Fruit fly (Drosophila melanogaster): ENCODE data around the gene InR.

The InR gene

DNA sequence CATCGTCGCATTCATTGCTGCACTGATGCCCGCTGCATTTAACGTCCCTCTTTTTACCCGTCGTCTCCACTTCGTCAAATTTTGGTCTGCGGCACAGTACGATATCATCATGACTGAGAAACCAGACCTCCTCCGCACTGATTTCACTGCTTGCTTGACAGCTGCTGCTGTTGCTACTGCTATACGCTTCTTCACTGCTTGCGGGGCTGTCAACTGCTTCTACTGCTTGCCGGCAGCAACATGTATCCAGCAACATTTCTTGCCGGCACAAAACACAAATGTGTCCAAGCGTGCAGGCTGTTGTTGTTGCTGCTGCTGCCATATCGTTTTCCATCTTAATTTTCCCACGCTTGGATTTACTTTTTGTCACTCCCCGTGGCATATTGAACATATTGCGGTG lies 39.0 kb downstream of the InR start:
- TF ChIP-seq Dll (optimal IDR thresholded peaks at IDR 0.05) (no peak), pan (optimal IDR thresholded peaks at IDR 0.05) (no peak), CG8478 (optimal IDR thresholded peaks at IDR 0.05) (no peak), usp (GFP tag; optimal IDR thresholded peaks at IDR 0.05) (no peak), EcR (GFP tag; optimal IDR thresholded peaks at IDR 0.05) (no peak), psq (optimal IDR thresholded peaks at IDR 0.05) (no peak)

DNA sequence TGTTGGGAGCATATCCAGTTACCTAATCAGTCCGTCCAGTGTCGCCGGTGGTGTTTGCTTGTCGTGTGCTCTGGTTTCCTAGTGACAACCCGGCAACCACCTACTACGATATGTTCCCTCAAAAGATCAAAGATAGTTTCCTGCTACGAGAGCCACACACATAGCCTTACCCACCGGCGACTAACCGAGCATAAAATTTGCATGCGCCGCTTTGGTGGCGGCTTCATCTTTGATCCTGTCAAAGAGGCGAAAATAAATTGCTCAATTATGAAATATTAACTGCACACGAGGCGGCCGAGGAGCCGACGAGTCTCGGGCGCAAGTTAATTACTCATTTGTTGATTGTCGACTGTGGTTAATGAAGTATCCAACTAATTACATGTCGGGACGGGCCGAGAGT lies 50.1 kb downstream of the InR start, which contains the start of gene CG15498:
Gene CG15498 (minus strand): TSS at position 101 of the 400 bp plus-strand sequence.
- TF ChIP-seq CG8478 (optimal IDR thresholded peaks at IDR 0.05), result no peak

- TF ChIP-seq EcR (GFP tag; optimal IDR thresholded peaks at IDR 0.05) (no peak), pan (optimal IDR thresholded peaks at IDR 0.05) (no peak), Dll (optimal IDR thresholded peaks at IDR 0.05) (no peak), psq (optimal IDR thresholded peaks at IDR 0.05) (no peak), usp (GFP tag; optimal IDR thresholded peaks at IDR 0.05) (no peak), CG8478 (optimal IDR thresholded peaks at IDR 0.05) (no peak)
Measured at dm6 chr3R:21566784-21567183, 52.3 kb downstream of the InR start.

DNA sequence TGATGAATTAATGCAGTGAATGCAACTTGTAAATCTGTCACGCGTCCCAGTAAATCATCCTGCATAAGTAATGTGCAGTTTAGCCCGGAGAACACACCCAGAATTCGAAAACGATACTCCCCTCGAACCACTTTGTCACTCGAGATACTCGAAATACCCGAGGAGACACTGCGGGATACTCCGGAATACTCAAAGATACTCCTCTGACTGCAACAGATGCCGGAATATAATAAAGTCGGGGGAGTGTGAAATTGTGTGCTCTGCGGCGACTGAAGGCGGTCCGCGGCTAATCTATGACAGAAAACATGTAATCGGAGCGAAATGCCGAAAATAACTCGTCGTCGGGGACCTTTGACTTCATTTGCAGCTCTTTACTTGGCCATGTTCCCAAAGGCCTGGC lies 52.8 kb downstream of the InR start:
- TF ChIP-seq EcR (GFP tag; optimal IDR thresholded peaks at IDR 0.05) (no peak), CG8478 (optimal IDR thresholded peaks at IDR 0.05) (no peak), usp (GFP tag; optimal IDR thresholded peaks at IDR 0.05) (no peak), psq (optimal IDR thresholded peaks at IDR 0.05) (no peak), pan (optimal IDR thresholded peaks at IDR 0.05) (no peak), Dll (optimal IDR thresholded peaks at IDR 0.05) (no peak)

DNA sequence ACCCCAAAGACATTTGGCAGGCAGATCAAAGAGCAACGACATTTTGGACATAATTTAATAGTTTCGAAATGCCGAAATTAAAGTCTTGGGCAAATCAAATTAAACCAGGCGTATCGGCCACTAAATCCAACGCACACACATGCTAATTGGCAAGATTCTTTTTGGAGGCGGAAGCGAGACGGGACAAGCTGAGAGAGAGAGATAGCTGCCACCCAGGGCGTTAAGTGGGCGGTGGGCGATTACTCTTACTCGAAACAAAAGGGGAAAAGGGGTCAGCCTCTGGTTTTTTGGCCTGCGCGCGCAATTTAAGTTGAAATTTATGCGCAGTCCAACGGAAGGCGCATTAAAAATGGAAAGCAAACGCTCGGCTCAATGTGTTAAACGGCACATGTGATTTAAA lies 55.8 kb downstream of the InR start:
- TF ChIP-seq EcR (GFP tag; optimal IDR thresholded peaks at IDR 0.05), result no peak
- TF ChIP-seq psq (optimal IDR thresholded peaks at IDR 0.05), result no peak
- TF ChIP-seq Dll (optimal IDR thresholded peaks at IDR 0.05), result no peak
- TF ChIP-seq CG8478 (optimal IDR thresholded peaks at IDR 0.05), result no peak
- TF ChIP-seq pan (optimal IDR thresholded peaks at IDR 0.05), result no peak
- no peak for TF ChIP-seq usp (GFP tag; optimal IDR thresholded peaks at IDR 0.05)

DNA sequence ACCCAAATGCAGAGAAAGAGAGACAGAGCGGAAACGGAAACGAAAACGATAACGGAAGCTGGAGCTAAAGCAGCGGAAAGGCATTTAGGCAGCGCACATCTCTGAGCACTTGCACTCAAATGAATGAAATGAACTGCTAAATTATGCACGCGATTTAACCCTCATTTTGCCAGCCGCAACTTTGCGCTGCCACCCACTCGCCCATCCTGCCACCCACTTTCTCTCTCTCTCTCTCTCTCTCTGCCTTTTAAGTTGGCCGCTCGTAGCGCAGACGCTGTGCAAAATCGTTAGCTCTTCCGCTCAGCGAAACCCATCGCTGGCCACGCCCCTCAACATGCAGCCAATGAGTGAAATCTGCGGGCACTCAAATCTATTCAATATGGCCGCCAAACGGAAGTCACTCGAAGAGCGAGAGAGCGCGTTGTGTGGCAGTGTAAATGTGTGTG lies 57.7 kb downstream of the InR start:
- TF ChIP-seq CG8478 (optimal IDR thresholded peaks at IDR 0.05) (no peak), Dll (optimal IDR thresholded peaks at IDR 0.05) (peak; percentile 6)

- no peak for TF ChIP-seq pan (optimal IDR thresholded peaks at IDR 0.05)
- TF ChIP-seq usp (GFP tag; optimal IDR thresholded peaks at IDR 0.05), result no peak
- no peak for TF ChIP-seq psq (optimal IDR thresholded peaks at IDR 0.05)
- no peak for TF ChIP-seq CG8478 (optimal IDR thresholded peaks at IDR 0.05)
- no peak for TF ChIP-seq Dll (optimal IDR thresholded peaks at IDR 0.05)
- TF ChIP-seq EcR (GFP tag; optimal IDR thresholded peaks at IDR 0.05), result no peak
Measured at dm6 chr3R:21557884-21558283, 61.2 kb downstream of the InR start.

- TF ChIP-seq pan (optimal IDR thresholded peaks at IDR 0.05) (no peak), EcR (GFP tag; optimal IDR thresholded peaks at IDR 0.05) (no peak), usp (GFP tag; optimal IDR thresholded peaks at IDR 0.05) (no peak), psq (optimal IDR thresholded peaks at IDR 0.05) (no peak), CG8478 (optimal IDR thresholded peaks at IDR 0.05) (no peak), Dll (optimal IDR thresholded peaks at IDR 0.05) (no peak)
Measured at dm6 chr3R:21557052-21557451, 62.1 kb downstream of the InR start, which contains the start of gene slou. Gene slou (minus strand): TSS chr3R:21557182.

- TF ChIP-seq pan (optimal IDR thresholded peaks at IDR 0.05), result no peak
- TF ChIP-seq CG8478 (optimal IDR thresholded peaks at IDR 0.05), result no peak
- no peak for TF ChIP-seq Dll (optimal IDR thresholded peaks at IDR 0.05)
- no peak for TF ChIP-seq EcR (GFP tag; optimal IDR thresholded peaks at IDR 0.05)
- TF ChIP-seq psq (optimal IDR thresholded peaks at IDR 0.05), result no peak
- no peak for TF ChIP-seq usp (GFP tag; optimal IDR thresholded peaks at IDR 0.05)
Measured at dm6 chr3R:21551565-21551964, 67.6 kb downstream of the InR start.

DNA sequence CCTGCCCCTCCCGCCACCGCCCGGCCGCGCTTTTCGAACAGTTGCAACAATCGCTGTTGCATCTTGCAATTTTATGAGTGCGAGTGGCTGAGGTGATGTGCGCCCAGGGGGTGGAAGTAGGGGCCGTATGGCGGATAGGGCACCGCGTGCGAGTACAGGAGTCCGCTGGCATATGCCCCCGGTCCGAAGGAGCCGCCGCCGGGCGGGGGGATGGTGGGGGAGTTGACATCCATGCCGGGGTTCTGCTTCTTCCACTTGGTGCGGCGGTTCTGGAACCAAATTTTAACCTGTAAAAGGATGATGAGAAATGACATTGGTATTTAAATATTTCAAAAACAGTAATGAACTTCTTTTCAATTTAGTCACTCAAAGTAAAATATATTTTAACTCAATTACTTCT lies 70.2 kb downstream of the InR start:
- TF ChIP-seq Dll (optimal IDR thresholded peaks at IDR 0.05), result no peak

DNA sequence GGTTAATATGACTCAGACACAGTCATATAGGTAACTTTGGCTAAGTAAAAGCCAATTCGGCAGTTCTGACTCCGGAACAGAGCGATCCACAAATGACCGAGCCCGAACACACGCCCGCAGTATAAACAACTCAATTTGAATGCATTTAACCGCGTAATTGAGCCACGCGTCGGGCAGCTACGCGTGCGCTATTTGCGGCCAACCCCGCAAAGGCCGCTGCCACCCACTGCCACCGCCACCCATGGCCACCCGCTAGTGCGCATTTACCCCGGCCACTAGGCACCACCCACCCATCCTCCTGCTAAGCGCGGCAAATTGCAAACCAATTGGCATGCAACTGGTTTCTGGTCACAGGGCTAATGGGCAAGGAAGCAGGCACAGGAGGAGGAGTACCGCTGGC lies 75.0 kb downstream of the InR start:
- TF ChIP-seq pan (optimal IDR thresholded peaks at IDR 0.05) (no peak), usp (GFP tag; optimal IDR thresholded peaks at IDR 0.05) (no peak), EcR (GFP tag; optimal IDR thresholded peaks at IDR 0.05) (no peak), CG8478 (optimal IDR thresholded peaks at IDR 0.05) (no peak), psq (optimal IDR thresholded peaks at IDR 0.05) (no peak), Dll (optimal IDR thresholded peaks at IDR 0.05) (no peak)

- TF ChIP-seq CG8478 (optimal IDR thresholded peaks at IDR 0.05) (no peak), psq (optimal IDR thresholded peaks at IDR 0.05) (no peak), Dll (optimal IDR thresholded peaks at IDR 0.05) (no peak), pan (optimal IDR thresholded peaks at IDR 0.05) (no peak), usp (GFP tag; optimal IDR thresholded peaks at IDR 0.05) (no peak), EcR (GFP tag; optimal IDR thresholded peaks at IDR 0.05) (no peak)
Measured at dm6 chr3R:21534697-21535676, 84.1 kb downstream of the InR start.

DNA sequence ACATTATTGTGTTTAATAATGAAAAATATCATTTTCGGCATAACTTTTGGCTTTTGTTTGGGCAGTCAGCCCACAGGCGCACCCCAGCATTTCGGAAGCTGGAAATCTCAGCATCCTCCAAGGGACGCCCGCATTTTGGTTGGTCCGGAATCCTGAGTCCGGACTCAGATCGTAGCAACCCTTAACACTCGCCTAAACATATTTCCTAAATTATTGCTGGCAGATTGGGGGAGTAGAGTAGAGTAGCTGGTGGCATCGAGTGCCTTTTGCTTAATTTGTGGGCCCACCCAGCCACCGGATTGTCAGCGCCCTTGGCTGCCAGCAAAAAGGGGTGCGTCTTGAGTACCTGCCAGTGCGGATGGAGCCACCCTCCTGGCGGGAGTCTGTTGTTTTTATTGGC lies 84.9 kb downstream of the InR start:
- TF ChIP-seq usp (GFP tag; optimal IDR thresholded peaks at IDR 0.05) (no peak), pan (optimal IDR thresholded peaks at IDR 0.05) (no peak), Dll (optimal IDR thresholded peaks at IDR 0.05) (no peak), psq (optimal IDR thresholded peaks at IDR 0.05) (no peak), EcR (GFP tag; optimal IDR thresholded peaks at IDR 0.05) (no peak), CG8478 (optimal IDR thresholded peaks at IDR 0.05) (no peak)

Data from whole organism.